Worm (Caenorhabditis elegans): Measurements from ENCODE around the gene ule-3.

- TF ChIP-seq hnd-1 (tag; optimal IDR thresholded peaks at IDR 0.05) (no peak), ceh-13 (GFP tag; optimal IDR thresholded peaks at IDR 0.05) (no peak), ama-1 (optimal IDR thresholded peaks at IDR 0.05) (no peak), tbx-37 (GFP tag; conservative IDR thresholded peaks at IDR 0.05) (no peak), tbx-11 (GFP tag; IDR thresholded peaks at IDR 0.05) (no peak), ceh-36 (tag; optimal IDR thresholded peaks at IDR 0.05) (no peak), flt-1 (GFP tag; IDR thresholded peaks at IDR 0.05) (no peak), aly-1 (tag; optimal IDR thresholded peaks at IDR 0.05) (no peak), B0310.2 (tag; optimal IDR thresholded peaks at IDR 0.05) (no peak), F13C5.2 (tag; optimal IDR thresholded peaks at IDR 0.05) (no peak), pes-1 (GFP tag; IDR thresholded peaks at IDR 0.05) (no peak), ets-7 (tag; optimal IDR thresholded peaks at IDR 0.05) (no peak)
Measured at ce11 chrV:10839398-10839797, 45.8 kb downstream of the ule-3 start.
